Worm (Caenorhabditis elegans): ENCODE results near the gene F49C12.6.

The F49C12.6 gene

DNA sequence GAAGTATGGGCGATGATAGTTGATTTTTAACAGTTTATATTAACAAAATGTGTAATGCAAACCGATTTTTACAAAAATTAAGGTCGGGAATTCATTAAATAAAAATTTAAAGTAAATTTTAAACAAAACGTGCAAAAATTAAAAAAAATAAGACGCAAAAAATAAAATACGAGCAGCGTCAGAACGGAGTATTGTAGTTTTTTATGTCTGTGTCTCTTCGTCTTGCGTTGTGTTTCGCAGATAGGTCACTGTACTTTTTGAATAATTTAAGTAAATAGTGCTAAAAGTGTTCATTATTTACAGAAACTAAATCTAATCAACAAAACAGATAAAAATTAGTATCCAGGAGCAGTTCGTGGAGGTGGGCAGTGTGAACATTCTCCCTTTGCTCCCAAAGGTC, 48.5 kb downstream of the F49C12.6 start:
- no peak for TF ChIP-seq sem-2 (GFP tag; optimal IDR thresholded peaks at IDR 0.05)
- TF ChIP-seq elt-1 (tag; optimal IDR thresholded peaks at IDR 0.05; ENCODE audit: borderline replicate concordance, insufficient read depth), result no peak
- TF ChIP-seq unc-120 (tag; optimal IDR thresholded peaks at IDR 0.05; ENCODE audit: poor library complexity, severe bottlenecking), result no peak
- no peak for TF ChIP-seq ham-2 (GFP tag; optimal IDR thresholded peaks at IDR 0.05)
- peak; percentile 26 for TF ChIP-seq lsy-2 (tag; optimal IDR thresholded peaks at IDR 0.05)
- peak; percentile 3 for TF ChIP-seq nhr-237 (tag; optimal IDR thresholded peaks at IDR 0.05)
- TF ChIP-seq lin-13 (tag; optimal IDR thresholded peaks at IDR 0.05), result no peak
- TF ChIP-seq pha-4 (tag; optimal IDR thresholded peaks at IDR 0.05), result peak; percentile 25
- no peak for TF ChIP-seq snpc-4 (tag; optimal IDR thresholded peaks at IDR 0.05)
- no peak for TF ChIP-seq unc-62 (GFP tag; optimal IDR thresholded peaks at IDR 0.05)

DNA sequence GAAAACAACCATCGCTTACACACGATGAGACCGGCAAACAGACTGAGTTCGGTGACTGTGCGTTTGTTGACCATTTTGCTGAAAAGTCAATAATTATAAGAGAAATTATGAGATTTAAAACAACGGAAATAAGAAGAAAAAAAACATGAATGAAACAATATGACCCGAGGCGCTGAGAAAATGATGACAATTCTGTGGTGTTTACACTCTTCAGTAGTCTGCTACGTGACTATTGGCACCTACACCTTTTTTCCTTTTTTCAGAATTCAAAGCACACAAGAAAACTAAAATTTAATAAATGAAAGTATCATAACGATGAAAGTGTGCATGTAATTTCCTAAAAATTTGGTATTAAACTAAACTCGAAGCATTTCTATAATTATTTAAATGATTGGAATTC, 49.2 kb downstream of the F49C12.6 start, which contains the start of gene Y11D7A.10:
Y11D7A.10 (minus strand) TSS at position 82 of the 400 bp plus-strand sequence.
- no peak for TF ChIP-seq tbx-8 (GFP tag; optimal IDR thresholded peaks at IDR 0.05)
- no peak for TF ChIP-seq pha-4 (tag; optimal IDR thresholded peaks at IDR 0.05)
- TF ChIP-seq drap-1 (GFP tag; optimal IDR thresholded peaks at IDR 0.05), result no peak
- no peak for TF ChIP-seq ces-1 (GFP tag; optimal IDR thresholded peaks at IDR 0.05)
- TF ChIP-seq lin-32 (GFP tag; optimal IDR thresholded peaks at IDR 0.05), result no peak
- no peak for TF ChIP-seq nhr-2 (tag; optimal IDR thresholded peaks at IDR 0.05)
- no peak for TF ChIP-seq elt-1 (tag; optimal IDR thresholded peaks at IDR 0.05; ENCODE audit: borderline replicate concordance, insufficient read depth)
- no peak for TF ChIP-seq elt-3 (tag; optimal IDR thresholded peaks at IDR 0.05)
- no peak for TF ChIP-seq nhr-28 (tag; optimal IDR thresholded peaks at IDR 0.05)
- TF ChIP-seq blmp-1 (tag; optimal IDR thresholded peaks at IDR 0.05), result no peak

DNA sequence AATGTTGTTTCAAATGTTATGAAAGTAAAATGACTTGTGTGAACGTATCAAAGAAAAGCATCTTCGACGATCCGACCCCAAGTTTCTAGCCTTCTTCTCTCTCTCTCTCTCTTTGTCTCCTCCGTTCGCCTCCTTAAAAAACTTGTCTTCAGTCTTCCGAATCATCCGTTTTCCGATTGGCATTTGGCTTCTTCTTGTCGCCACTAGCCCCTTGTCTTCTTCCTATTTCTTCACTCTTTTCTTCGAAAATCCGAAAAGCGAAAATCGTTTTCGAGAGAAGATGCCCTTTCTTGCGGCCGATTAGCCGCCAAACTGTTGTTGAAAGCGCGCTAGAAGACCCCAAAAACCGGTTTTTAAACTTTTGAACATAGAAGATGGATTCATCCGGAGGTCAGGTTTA, 50.3 kb downstream of the F49C12.6 start:
- TF ChIP-seq nhr-237 (tag; optimal IDR thresholded peaks at IDR 0.05) (no peak), ham-2 (GFP tag; optimal IDR thresholded peaks at IDR 0.05) (peak; percentile 6)

Data from whole organism, mixed stage, embryonic.